Fruit fly (Drosophila melanogaster): ENCODE data around the gene Elp3.

dm6 chr2L:4454009-4454689 lies 9.6 kb downstream of the Elp3 start, which contains the start of the genes Secp43 and ND-B8:
- TF ChIP-seq fd96Ca (GFP tag; IDR thresholded peaks at IDR 0.05) (no peak), CG34367 (tag; optimal IDR thresholded peaks at IDR 0.05) (no peak), gl (tag; optimal IDR thresholded peaks at IDR 0.05) (no peak)

Measured in whole organism, pupa.